Worm (Caenorhabditis elegans) whole organism, L3 larva: Measurements from ENCODE around the gene oac-59.
A peak's percentile ranks its signal among the peaks of the same experiment; 100 is the strongest.

ENCODE experiments used
- aly-2 ChIP-seq: fragments of 150-350 bp; optimal IDR thresholded peaks from 2 replicates; lab custom pipeline; 2014; ENCODE audit warnings: missing biosample characterization, missing genetic modification characterization
- ama-1 ChIP-seq: fragments of 150-350 bp; optimal IDR thresholded peaks from 2 replicates; lab custom pipeline; 2018
- ceh-82 ChIP-seq: fragments of 150-350 bp; optimal IDR thresholded peaks from 2 replicates; lab custom pipeline; 2014; ENCODE audit warnings: missing biosample characterization, missing genetic modification characterization
- daf-12 ChIP-seq: fragments of 150-350 bp; optimal IDR thresholded peaks from 2 replicates; lab custom pipeline; 2014; ENCODE audit warnings: missing biosample characterization, missing genetic modification reagents, missing genetic modification characterization
- egl-27 ChIP-seq: sonication (generic microtip); optimal IDR thresholded peaks from 4 replicates; lab custom pipeline; 2017; ENCODE audit warnings: missing biosample characterization, missing genetic modification reagents, missing genetic modification characterization
- egl-5 ChIP-seq: fragments of 150-350 bp; optimal IDR thresholded peaks from 2 replicates; lab custom pipeline; 2017; ENCODE audit warnings: missing biosample characterization, missing genetic modification reagents, missing genetic modification characterization, inconsistent platforms
- elt-2 ChIP-seq: sonication (generic microtip); optimal IDR thresholded peaks from 2 replicates; lab custom pipeline; 2016; ENCODE audit warnings: missing genetic modification reagents, mild to moderate bottlenecking, missing genetic modification characterization, missing compliant biosample characterization
- fkh-10 ChIP-seq: sonication (generic microtip); optimal IDR thresholded peaks from 2 replicates; lab custom pipeline; 2017; ENCODE audit warnings: missing biosample characterization, missing genetic modification reagents, missing genetic modification characterization
- fos-1 ChIP-seq: fragments of 150-350 bp; optimal IDR thresholded peaks from 2 replicates; lab custom pipeline; 2014; ENCODE audit warnings: missing biosample characterization, missing genetic modification characterization
- hmg-11 ChIP-seq: sonication (generic microtip); optimal IDR thresholded peaks from 2 replicates; lab custom pipeline; 2016; ENCODE audit warnings: missing genetic modification characterization, missing compliant biosample characterization
- jun-1 ChIP-seq: fragments of 150-350 bp; optimal IDR thresholded peaks from 2 replicates; lab custom pipeline; 2014; ENCODE audit warnings: missing biosample characterization, missing genetic modification reagents, missing genetic modification characterization
- lin-15B ChIP-seq: fragments of 150-350 bp; optimal IDR thresholded peaks from 2 replicates; lab custom pipeline; 2014; ENCODE audit warnings: missing biosample characterization, missing genetic modification characterization
- lin-39 ChIP-seq: fragments of 150-350 bp; optimal IDR thresholded peaks from 2 replicates; lab custom pipeline; 2018; ENCODE audit warnings: missing biosample characterization, missing genetic modification reagents, missing genetic modification characterization
- lsy-12 ChIP-seq: sonication (generic microtip); optimal IDR thresholded peaks from 2 replicates; lab custom pipeline; 2016; ENCODE audit warnings: mild to moderate bottlenecking, missing genetic modification characterization, missing compliant biosample characterization
- mml-1 ChIP-seq: fragments of 150-350 bp; sonication (generic microtip); optimal IDR thresholded peaks from 3 replicates; lab custom pipeline; 2014; ENCODE audit warnings: missing biosample characterization, missing genetic modification characterization
- nfya-1 ChIP-seq: sonication (generic microtip); optimal IDR thresholded peaks from 2 replicates; lab custom pipeline; 2017; ENCODE audit warnings: missing genetic modification characterization, mild to moderate bottlenecking, missing compliant biosample characterization, antibody characterized with exemption, moderate library complexity; ENCODE audit not compliant: insufficient read depth
- nhr-12 ChIP-seq: fragments of 150-350 bp; optimal IDR thresholded peaks from 2 replicates; lab custom pipeline; 2014; ENCODE audit warnings: missing biosample characterization, missing genetic modification characterization
- nhr-23 ChIP-seq: fragments of 150-350 bp; optimal IDR thresholded peaks from 2 replicates; lab custom pipeline; 2014; ENCODE audit warnings: missing biosample characterization, missing genetic modification reagents, missing genetic modification characterization
- nhr-237 ChIP-seq: fragments of 150-350 bp; optimal IDR thresholded peaks from 2 replicates; lab custom pipeline; 2014; ENCODE audit warnings: missing biosample characterization, missing genetic modification characterization
- nhr-25 ChIP-seq: sonication (generic microtip); optimal IDR thresholded peaks from 2 replicates; lab custom pipeline; 2017; ENCODE audit warnings: missing biosample characterization, missing genetic modification characterization
- nhr-43 ChIP-seq: sonication (generic microtip); optimal IDR thresholded peaks from 2 replicates; lab custom pipeline; 2016; ENCODE audit warnings: mild to moderate bottlenecking, missing genetic modification characterization, missing compliant biosample characterization; ENCODE audit not compliant: poor library complexity, severe bottlenecking
- nhr-67 ChIP-seq: fragments of 150-350 bp; optimal IDR thresholded peaks from 2 replicates; lab custom pipeline; 2014; ENCODE audit warnings: missing biosample characterization, missing genetic modification characterization
- nhr-76 ChIP-seq: fragments of 150-350 bp; sonication (generic microtip); optimal IDR thresholded peaks from 5 replicates; lab custom pipeline; 2014; ENCODE audit warnings: missing biosample characterization, missing genetic modification characterization
- nhr-77 ChIP-seq: fragments of 150-350 bp; optimal IDR thresholded peaks from 2 replicates; lab custom pipeline; 2014; ENCODE audit warnings: missing biosample characterization, missing genetic modification characterization
- pha-4 ChIP-seq: fragments of 150-350 bp; optimal IDR thresholded peaks from 2 replicates; lab custom pipeline; 2014; ENCODE audit warnings: missing biosample characterization, missing genetic modification reagents, missing genetic modification characterization
- pqm-1 ChIP-seq: fragments of 150-350 bp; optimal IDR thresholded peaks from 2 replicates; lab custom pipeline; 2017; ENCODE audit warnings: missing biosample characterization, missing genetic modification characterization, inconsistent platforms
- skn-1 ChIP-seq: fragments of 150-350 bp; optimal IDR thresholded peaks from 2 replicates; lab custom pipeline; 2014; ENCODE audit warnings: missing biosample characterization, missing genetic modification characterization
- snpc-4 ChIP-seq: fragments of 150-350 bp; optimal IDR thresholded peaks from 2 replicates; lab custom pipeline; 2014; ENCODE audit warnings: missing biosample characterization, missing genetic modification characterization
- tbx-2 ChIP-seq: sonication (generic microtip); optimal IDR thresholded peaks from 2 replicates; lab custom pipeline; 2016; ENCODE audit warnings: mild to moderate bottlenecking, missing genetic modification characterization, missing compliant biosample characterization
- unc-62 ChIP-seq: fragments of 150-350 bp; sonication (generic microtip); optimal IDR thresholded peaks from 4 replicates; lab custom pipeline; 2014; ENCODE audit warnings: missing biosample characterization, missing genetic modification reagents, missing genetic modification characterization
- zag-1 ChIP-seq: fragments of 150-350 bp; optimal IDR thresholded peaks from 2 replicates; lab custom pipeline; 2014; ENCODE audit warnings: missing biosample characterization, missing genetic modification characterization
- ztf-11 ChIP-seq: fragments of 150-350 bp; optimal IDR thresholded peaks from 2 replicates; lab custom pipeline; 2014; ENCODE audit warnings: missing biosample characterization, missing genetic modification characterization
- ztf-4 ChIP-seq: fragments of 150-350 bp; optimal IDR thresholded peaks from 2 replicates; lab custom pipeline; 2014; ENCODE audit warnings: missing biosample characterization, missing genetic modification characterization

Gene oac-59

ce11 chrIV:12301161-12301560 lies at the start of gene oac-59:
Gene oac-59 (minus strand): TSS chrIV:12301261.
- no peak for TF ChIP-seq daf-12 (tag; lab: Kevin White, UChicago)
- TF ChIP-seq nfya-1 (tag; lab: Kevin White, UChicago), result no peak
- TF ChIP-seq ceh-82 (tag; lab: Kevin White, UChicago), result no peak
- TF ChIP-seq jun-1 (tag; lab: Kevin White, UChicago), result no peak
- TF ChIP-seq lin-15B, result no peak
- no peak for TF ChIP-seq nhr-25
- no peak for TF ChIP-seq pqm-1 (tag; lab: Kevin White, UChicago)
- no peak for TF ChIP-seq nhr-237 (tag; lab: Kevin White, UChicago)
- TF ChIP-seq zag-1, result no peak
- TF ChIP-seq skn-1 (tag; lab: Kevin White, UChicago), result no peak
- no peak for TF ChIP-seq nhr-23 (tag; lab: Kevin White, UChicago)
- no peak for TF ChIP-seq snpc-4 (tag; lab: Kevin White, UChicago)
- TF ChIP-seq nhr-77 (tag; lab: Kevin White, UChicago), result no peak
- no peak for TF ChIP-seq aly-2
- TF ChIP-seq nhr-12 (tag; lab: Kevin White, UChicago), result no peak

ce11 chrIV:12350235-12350634 lies 49.2 kb upstream of the oac-59 start:
- TF ChIP-seq daf-12 (tag; lab: Kevin White, UChicago), result no peak
- TF ChIP-seq fkh-10 (GFP tag; lab: Kevin White, UChicago), result peak; percentile 88
- TF ChIP-seq egl-27, result no peak

ce11 chrIV:12349639-12350038 lies 48.6 kb upstream of the oac-59 start, which contains the start of gene best-22:
Gene best-22 (plus strand): TSS chrIV:12349939.
- TF ChIP-seq egl-27, result no peak
- no peak for TF ChIP-seq ceh-82 (tag; lab: Kevin White, UChicago)
- no peak for TF ChIP-seq nhr-76 (tag; lab: Kevin White, UChicago)
- no peak for TF ChIP-seq fos-1 (tag; lab: Kevin White, UChicago)

ce11 chrIV:12340885-12341284 lies 39.8 kb upstream of the oac-59 start:
- TF ChIP-seq ztf-4 (no peak), unc-62 (GFP tag; lab: Kevin White, UChicago) (no peak), fos-1 (tag; lab: Kevin White, UChicago) (no peak), tbx-2 (no peak), nhr-237 (tag; lab: Kevin White, UChicago) (no peak), snpc-4 (tag; lab: Kevin White, UChicago) (no peak), nhr-67 (no peak)

ce11 chrIV:12336893-12337627 lies 36.0 kb upstream of the oac-59 start, which contains the start of the genes F19B6.10 and wht-5:
Gene F19B6.10 (plus strand): TSS chrIV:12337193.
Gene wht-5 (plus strand): TSS chrIV:12337577.
- TF ChIP-seq nhr-25, result no peak
- no peak for TF ChIP-seq nhr-77 (tag; lab: Kevin White, UChicago)
- no peak for TF ChIP-seq nfya-1 (tag; lab: Kevin White, UChicago)
- TF ChIP-seq, all 47 proteins: peak for 0

ce11 chrIV:12335798-12336197 lies 34.7 kb upstream of the oac-59 start, which contains the start of gene F19B6.1:
Gene F19B6.1 (minus strand): TSS chrIV:12336075.
- no peak for TF ChIP-seq ztf-11 (tag; lab: Kevin White, UChicago)
- no peak for TF ChIP-seq zag-1
- TF ChIP-seq hmg-11 (tag; lab: Kevin White, UChicago), result no peak
- TF ChIP-seq egl-5 (tag; lab: Kevin White, UChicago), result no peak

- peak; percentile 37 for TF ChIP-seq nfya-1 (tag; lab: Kevin White, UChicago)
- TF ChIP-seq hmg-11 (tag; lab: Kevin White, UChicago), result peak; percentile 40
- no peak for TF ChIP-seq nhr-43 (tag; lab: Kevin White, UChicago)
- TF ChIP-seq snpc-4 (tag; lab: Kevin White, UChicago), result peak; percentile 16
- no peak for TF ChIP-seq ama-1 (lab: Kevin White, UChicago)
- no peak for TF ChIP-seq lsy-12 (tag; lab: Kevin White, UChicago)
- no peak for TF ChIP-seq jun-1 (tag; lab: Kevin White, UChicago)
- TF ChIP-seq unc-62 (GFP tag; lab: Kevin White, UChicago), result no peak
- peak; percentile 25 for TF ChIP-seq lin-15B
- no peak for TF ChIP-seq nhr-77 (tag; lab: Kevin White, UChicago)
- TF ChIP-seq elt-2 (tag; lab: Kevin White, UChicago), result no peak
- TF ChIP-seq pha-4, result peak; percentile 27
- no peak for TF ChIP-seq mml-1 (tag; lab: Kevin White, UChicago)
- peak; percentile 9 for TF ChIP-seq lin-39 (tag; lab: Kevin White, UChicago)
- TF ChIP-seq nhr-25, result peak; percentile 44
- TF ChIP-seq, all 47 proteins: peak for 7
These were observed 34.2 kb upstream of the oac-59 start for ce11 chrIV:12335248-12335647.
